Worm (Caenorhabditis elegans) whole organism, dauer: Measurements from ENCODE around the gene K09A9.6.

Source experiments
- unc-62 ChIP-seq: sonication (generic microtip); optimal IDR thresholded peaks from 2 replicates; lab custom pipeline; 2017; ENCODE audit warnings: missing biosample characterization, missing genetic modification reagents, missing genetic modification characterization

Gene K09A9.6

DNA sequence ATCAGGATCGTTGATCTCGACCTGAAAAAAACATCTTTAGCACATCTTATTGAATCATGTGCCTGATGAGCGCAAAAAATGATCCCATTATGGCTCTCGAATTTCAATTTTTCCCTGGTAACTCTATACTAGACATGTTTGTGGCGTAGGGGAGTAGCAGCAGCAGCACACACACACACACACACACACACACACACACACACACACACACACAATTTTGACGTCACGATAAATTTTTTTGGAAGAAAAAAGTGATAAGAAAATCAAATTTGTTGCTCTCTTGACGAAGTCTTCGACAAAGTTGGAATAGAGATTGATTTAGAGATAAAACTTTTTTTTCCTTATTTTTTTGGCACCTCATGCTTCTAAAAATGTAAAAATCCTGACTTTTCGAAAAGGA, 52.6 kb downstream of the K09A9.6 start:
- TF ChIP-seq unc-62 (GFP tag; lab: Kevin White, UChicago): no peak

DNA sequence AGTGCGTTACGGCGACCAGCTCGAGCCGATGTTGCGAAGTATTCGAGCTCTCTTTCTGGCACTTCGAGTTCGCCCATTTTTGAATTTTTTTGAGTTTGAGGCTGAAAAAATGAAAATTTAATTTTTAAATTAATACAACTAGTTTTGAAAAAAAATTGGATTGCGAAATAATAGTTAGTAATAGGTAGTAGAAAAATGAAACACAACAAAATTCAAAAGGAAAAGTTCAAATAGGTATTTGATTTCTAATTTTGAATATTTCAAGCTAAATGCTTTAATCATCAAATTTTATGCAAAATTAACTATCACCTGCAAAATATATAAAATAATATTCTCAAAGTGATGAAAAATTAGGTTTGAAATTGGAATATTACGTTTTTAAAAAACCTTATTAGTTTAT, 53.3 kb downstream of the K09A9.6 start, which contains the start of gene K09E9.4:
TSS of gene K09E9.4 (minus strand) at position 101 of the 400 bp plus-strand sequence.
- TF ChIP-seq unc-62 (GFP tag; lab: Kevin White, UChicago): no peak

DNA sequence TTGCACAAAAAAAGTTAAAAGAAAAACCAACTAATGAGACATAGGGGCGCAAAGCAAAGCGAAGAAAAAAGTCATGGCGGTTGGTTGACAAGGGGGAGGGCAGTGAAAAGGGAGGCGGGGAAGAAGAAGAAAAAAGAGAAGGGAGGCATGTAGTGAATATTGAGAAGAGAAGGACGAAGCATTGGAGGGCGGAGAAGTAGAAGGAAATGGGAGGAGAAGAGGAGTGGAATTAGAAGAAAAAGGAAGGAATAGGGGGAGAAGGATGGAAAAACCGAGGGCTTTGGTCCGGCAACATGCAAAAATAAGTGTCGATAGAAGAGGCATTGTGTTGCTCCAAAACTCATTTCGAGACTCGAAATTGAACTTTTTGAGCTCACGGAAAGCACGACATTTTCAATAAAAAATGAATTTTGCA, 53.8 kb downstream of the K09A9.6 start:
- TF ChIP-seq unc-62 (GFP tag; lab: Kevin White, UChicago): no peak

ce11 chrX:15633964-15634363, 56.9 kb downstream of the K09A9.6 start:
- no peak for TF ChIP-seq unc-62 (GFP tag; lab: Kevin White, UChicago)
